In genomic region chr3L:346656-347640, dm6 we compare ENCODE assay signal across 4 fruit fly cellular contexts.
A peak's percentile ranks its signal among the peaks of the same experiment; 100 is the strongest.
TF ChIP-seq lines count a peak whose summit lies in the region.

mth (minus strand) TSS chr3L:346957.

TF ChIP-seq in whole organism, adult, 20 proteins besides CTCF, POLR2A, EP300 and RAD21 (continued from another document):
- peak; percentile 77 for TF ChIP-seq kay (GFP tag; lab: Kevin White, UChicago; ENCODE audit: borderline replicate concordance)
- TF ChIP-seq toe (GFP tag; optimal IDR thresholded peaks at IDR 0.05; lab: Kevin White, UChicago), result peak; percentile 74

TF ChIP-seq in whole organism, embryonic, 481 proteins besides CTCF, POLR2A, EP300 and RAD21 (continued from another document and continues in another):
- peak; percentile 28 for TF ChIP-seq pnt (GFP tag; optimal IDR thresholded peaks at IDR 0.05; lab: Kevin White, UChicago)
- no peak for TF ChIP-seq slou (GFP tag; optimal IDR thresholded peaks at IDR 0.05; lab: Kevin White, UChicago)
- peak; percentile 49; the same call in 2 of the 3 replicates for TF ChIP-seq dysf (GFP tag; IDR thresholded peaks at IDR 0.05; lab: Robert Waterston, UW)
- TF ChIP-seq D19B (GFP tag; optimal IDR thresholded peaks at IDR 0.05; lab: Kevin White, UChicago), result peak; percentile 19
- TF ChIP-seq chinmo (GFP tag; IDR thresholded peaks at IDR 0.05; lab: Robert Waterston, UW; ENCODE audit: partially characterized antibody), result peak; percentile 87; the same call in 3 of the 4 replicates
- TF ChIP-seq CG4424 (GFP tag; optimal IDR thresholded peaks at IDR 0.05; lab: Kevin White, UChicago), result peak; percentile 38
- no peak for TF ChIP-seq CG2202 (tag; optimal IDR thresholded peaks at IDR 0.05; lab: Kevin White, UChicago)
- TF ChIP-seq fu2 (GFP tag; optimal IDR thresholded peaks at IDR 0.05; lab: Kevin White, UChicago), result peak; percentile 54
- TF ChIP-seq eyg (GFP tag; optimal IDR thresholded peaks at IDR 0.05; lab: Kevin White, UChicago), result peak; percentile 45
- TF ChIP-seq H15 (GFP tag; IDR thresholded peaks at IDR 0.05; lab: Robert Waterston, UW), result peak; percentile 49; the same call in 1 of the 3 replicates
- TF ChIP-seq CG17829 (tag; optimal IDR thresholded peaks at IDR 0.05; lab: Kevin White, UChicago), result peak; percentile 48
- no peak for TF ChIP-seq CG10543 (GFP tag; optimal IDR thresholded peaks at IDR 0.05; lab: Kevin White, UChicago)
- TF ChIP-seq az2 (GFP tag; optimal IDR thresholded peaks at IDR 0.05; lab: Kevin White, UChicago), result peak; percentile 42
- no peak for TF ChIP-seq CG6854 (GFP tag; optimal IDR thresholded peaks at IDR 0.05; lab: Kevin White, UChicago)
- TF ChIP-seq CG15011 (GFP tag; optimal IDR thresholded peaks at IDR 0.05; lab: Kevin White, UChicago), result peak; percentile 16
- peak; percentile 83 for TF ChIP-seq CG8290 (GFP tag; optimal IDR thresholded peaks at IDR 0.05; lab: Kevin White, UChicago)
- TF ChIP-seq CG8290 (tag; optimal IDR thresholded peaks at IDR 0.05; lab: Kevin White, UChicago), result peak; percentile 52 to 67
- TF ChIP-seq CG18262 (tag; optimal IDR thresholded peaks at IDR 0.05; lab: Kevin White, UChicago), result peak; percentile 49
- peak; percentile 33 for TF ChIP-seq NC2α (GFP tag; optimal IDR thresholded peaks at IDR 0.05; lab: Kevin White, UChicago)
- TF ChIP-seq CG30431 (GFP tag; optimal IDR thresholded peaks at IDR 0.05; lab: Kevin White, UChicago), result no peak
- TF ChIP-seq usp (GFP tag; optimal IDR thresholded peaks at IDR 0.05; lab: Kevin White, UChicago), result no peak
- peak; percentile 49 for TF ChIP-seq Ptx1 (GFP tag; IDR thresholded peaks at IDR 0.05; lab: Robert Waterston, UW)
- TF ChIP-seq aop (GFP tag; IDR thresholded peaks at IDR 0.05; lab: Robert Waterston, UW), result no peak
- TF ChIP-seq Dad (GFP tag; optimal IDR thresholded peaks at IDR 0.05; lab: Kevin White, UChicago), result peak; percentile 48
- TF ChIP-seq CG14441 (GFP tag; IDR thresholded peaks at IDR 0.05; lab: Robert Waterston, UW), result peak; percentile 52; the same call in 1 of the 2 replicates
- TF ChIP-seq jing (GFP tag; optimal IDR thresholded peaks at IDR 0.05; lab: Kevin White, UChicago), result no peak
- no peak for TF ChIP-seq CG3838 (GFP tag; optimal IDR thresholded peaks at IDR 0.05; lab: Kevin White, UChicago)
- peak; percentile 39 for TF ChIP-seq dmrt99B (tag; optimal IDR thresholded peaks at IDR 0.05; lab: Kevin White, UChicago)
- TF ChIP-seq PHDP (tag; optimal IDR thresholded peaks at IDR 0.05; lab: Kevin White, UChicago), result peak; percentile 3
- TF ChIP-seq Jarid2 (GFP tag; optimal IDR thresholded peaks at IDR 0.05; lab: Kevin White, UChicago), result peak; percentile 46
- TF ChIP-seq pzg (GFP tag; optimal IDR thresholded peaks at IDR 0.05; lab: Kevin White, UChicago), result peak; percentile 83
- TF ChIP-seq CG33557 (GFP tag; optimal IDR thresholded peaks at IDR 0.05; lab: Kevin White, UChicago), result peak; percentile 51
- TF ChIP-seq ewg (GFP tag; optimal IDR thresholded peaks at IDR 0.05; lab: Kevin White, UChicago), result peak; percentile 33
- no peak for TF ChIP-seq so (GFP tag; IDR thresholded peaks at IDR 0.05; lab: Robert Waterston, UW)
- TF ChIP-seq TFAM (GFP tag; optimal IDR thresholded peaks at IDR 0.05; lab: Kevin White, UChicago), result no peak
- no peak for TF ChIP-seq ac (GFP tag; optimal IDR thresholded peaks at IDR 0.05; lab: Kevin White, UChicago)
- TF ChIP-seq CG2712 (tag; optimal IDR thresholded peaks at IDR 0.05; lab: Kevin White, UChicago), result peak; percentile 61
- TF ChIP-seq fd64A (GFP tag; optimal IDR thresholded peaks at IDR 0.05; lab: Kevin White, UChicago), result no peak
- TF ChIP-seq CG11247 (GFP tag; IDR thresholded peaks at IDR 0.05; lab: Robert Waterston, UW), result no peak
- no peak; the same call in 2 of the 3 replicates for TF ChIP-seq B-H1 (GFP tag; IDR thresholded peaks at IDR 0.05; lab: Robert Waterston, UW)
- peak; percentile 99 for TF ChIP-seq unc-4 (GFP tag; IDR thresholded peaks at IDR 0.05; lab: Robert Waterston, UW; ENCODE audit: partially characterized antibody)
- TF ChIP-seq CG18599 (GFP tag; optimal IDR thresholded peaks at IDR 0.05; lab: Kevin White, UChicago), result peak; percentile 4
- no peak for TF ChIP-seq toy (GFP tag; IDR thresholded peaks at IDR 0.05; lab: Robert Waterston, UW)

TF ChIP-seq in whole organism, prepupa, 60 proteins besides CTCF, POLR2A, EP300 and RAD21 (continued from another document):
- TF ChIP-seq CG6854 (GFP tag; optimal IDR thresholded peaks at IDR 0.05; lab: Kevin White, UChicago), result peak; percentile 55
- TF ChIP-seq CG3032 (tag; optimal IDR thresholded peaks at IDR 0.05; lab: Kevin White, UChicago), result peak; percentile 61
- TF ChIP-seq ss (GFP tag; optimal IDR thresholded peaks at IDR 0.05; lab: Kevin White, UChicago), result peak; percentile 18 to 41
- TF ChIP-seq salr (GFP tag; optimal IDR thresholded peaks at IDR 0.05; lab: Kevin White, UChicago), result no peak
- TF ChIP-seq Met (GFP tag; optimal IDR thresholded peaks at IDR 0.05; lab: Kevin White, UChicago), result peak; percentile 44
- peak; percentile 13 for TF ChIP-seq Ets96B (tag; optimal IDR thresholded peaks at IDR 0.05; lab: Kevin White, UChicago)
- 0 out of 3 replicates have a peak, but pooled peaks have one; percentile 15 for TF ChIP-seq CG8119 (GFP tag; IDR thresholded peaks at IDR 0.05; lab: Robert Waterston, UW)
- TF ChIP-seq CG32006 (GFP tag; optimal IDR thresholded peaks at IDR 0.05; lab: Kevin White, UChicago), result peak; percentile 39
- no peak for TF ChIP-seq CG34406 (GFP tag; optimal IDR thresholded peaks at IDR 0.05; lab: Kevin White, UChicago)
- TF ChIP-seq esn (GFP tag; optimal IDR thresholded peaks at IDR 0.05; lab: Kevin White, UChicago), result peak; percentile 62
- peak; percentile 39; the same call in 1 of the 2 replicates for TF ChIP-seq CG15336 (GFP tag; IDR thresholded peaks at IDR 0.05; lab: Robert Waterston, UW)
- no peak for TF ChIP-seq Gug (GFP tag; IDR thresholded peaks at IDR 0.05; lab: Robert Waterston, UW)
- TF ChIP-seq Eip93F (GFP tag; optimal IDR thresholded peaks at IDR 0.05; lab: Kevin White, UChicago), result no peak
- peak; percentile 16 for TF ChIP-seq eg (GFP tag; IDR thresholded peaks at IDR 0.05; lab: Robert Waterston, UW)
- peak; percentile 52 for TF ChIP-seq fd85E (GFP tag; optimal IDR thresholded peaks at IDR 0.05; lab: Kevin White, UChicago)
- TF ChIP-seq CG10669 (GFP tag; optimal IDR thresholded peaks at IDR 0.05; lab: Kevin White, UChicago), result no peak
- no peak for TF ChIP-seq Smox (GFP tag; optimal IDR thresholded peaks at IDR 0.05; lab: Kevin White, UChicago)
- TF ChIP-seq CG6276 (GFP tag; optimal IDR thresholded peaks at IDR 0.05; lab: Kevin White, UChicago), result peak; percentile 60
- no peak for TF ChIP-seq Blimp-1 (GFP tag; optimal IDR thresholded peaks at IDR 0.05; lab: Kevin White, UChicago)
- peak; percentile 74 for TF ChIP-seq Hr39 (GFP tag; optimal IDR thresholded peaks at IDR 0.05; lab: Kevin White, UChicago)
- TF ChIP-seq vri (GFP tag; optimal IDR thresholded peaks at IDR 0.05; lab: Kevin White, UChicago), result peak; percentile 29
- TF ChIP-seq CG1621 (tag; optimal IDR thresholded peaks at IDR 0.05; lab: Kevin White, UChicago), result no peak
- peak; percentile 33; the same call in 2 of the 3 replicates for TF ChIP-seq CG6163 (GFP tag; IDR thresholded peaks at IDR 0.05; lab: Robert Waterston, UW)
- peak; percentile 45 for TF ChIP-seq acj6 (GFP tag; optimal IDR thresholded peaks at IDR 0.05; lab: Kevin White, UChicago)
- TF ChIP-seq CG8632 (GFP tag; optimal IDR thresholded peaks at IDR 0.05; lab: Kevin White, UChicago), result no peak
- peak; percentile 28 for TF ChIP-seq net (GFP tag; optimal IDR thresholded peaks at IDR 0.05; lab: Kevin White, UChicago)
- peak; percentile 43 for TF ChIP-seq achi (GFP tag; optimal IDR thresholded peaks at IDR 0.05; lab: Kevin White, UChicago)
- no peak for TF ChIP-seq Hr38 (GFP tag; optimal IDR thresholded peaks at IDR 0.05; lab: Kevin White, UChicago)
- TF ChIP-seq CG10631 (GFP tag; optimal IDR thresholded peaks at IDR 0.05; lab: Kevin White, UChicago), result peak; percentile 49
- no peak for TF ChIP-seq spab (GFP tag; optimal IDR thresholded peaks at IDR 0.05; lab: Kevin White, UChicago)
- TF ChIP-seq CG7368 (GFP tag; optimal IDR thresholded peaks at IDR 0.05; lab: Kevin White, UChicago), result peak; percentile 4
- peak; percentile 68 for TF ChIP-seq CG31627 (GFP tag; optimal IDR thresholded peaks at IDR 0.05; lab: Kevin White, UChicago)
- TF ChIP-seq Sox102F (GFP tag; optimal IDR thresholded peaks at IDR 0.05; lab: Kevin White, UChicago), result peak; percentile 2
- peak; percentile 22 for TF ChIP-seq CG16779 (tag; optimal IDR thresholded peaks at IDR 0.05; lab: Kevin White, UChicago)
- peak; percentile 70 for TF ChIP-seq dsx (GFP tag; optimal IDR thresholded peaks at IDR 0.05; lab: Kevin White, UChicago; ENCODE audit: poor library complexity, severe bottlenecking)
- TF ChIP-seq CG11294 (GFP tag; IDR thresholded peaks at IDR 0.05; lab: Robert Waterston, UW), result 0 out of 2 replicates have a peak, but pooled peaks have one; percentile 9
- no peak for TF ChIP-seq CG8319 (GFP tag; optimal IDR thresholded peaks at IDR 0.05; lab: Kevin White, UChicago)
- no peak for TF ChIP-seq Eip75B (GFP tag; optimal IDR thresholded peaks at IDR 0.05; lab: Kevin White, UChicago)
- TF ChIP-seq CG6808 (GFP tag; optimal IDR thresholded peaks at IDR 0.05; lab: Kevin White, UChicago), result no peak
- TF ChIP-seq Hr4 (GFP tag; optimal IDR thresholded peaks at IDR 0.05; lab: Kevin White, UChicago), result peak; percentile 31

TF ChIP-seq in whole organism, wandering third instar larva, 38 proteins besides CTCF, POLR2A, EP300 and RAD21 (continued from another document):
- peak; percentile 63 for TF ChIP-seq Hnf4 (GFP tag; optimal IDR thresholded peaks at IDR 0.05; lab: Kevin White, UChicago)
- peak; percentile 16 for TF ChIP-seq Rel (GFP tag; optimal IDR thresholded peaks at IDR 0.05; lab: Kevin White, UChicago)
- TF ChIP-seq Rel (tag; optimal IDR thresholded peaks at IDR 0.05; lab: Kevin White, UChicago), result peak; percentile 25
- TF ChIP-seq brk (GFP tag; optimal IDR thresholded peaks at IDR 0.05; lab: Kevin White, UChicago), result peak; percentile 28
- no peak for TF ChIP-seq Myc (optimal IDR thresholded peaks at IDR 0.05; lab: Kevin White, UChicago)
- peak; percentile 38 for TF ChIP-seq br (GFP tag; optimal IDR thresholded peaks at IDR 0.05; lab: Kevin White, UChicago)
- no peak for TF ChIP-seq psq (GFP tag; optimal IDR thresholded peaks at IDR 0.05; lab: Kevin White, UChicago)
- peak; percentile 42 for TF ChIP-seq Hr78 (GFP tag; optimal IDR thresholded peaks at IDR 0.05; lab: Kevin White, UChicago)
